Worm (Caenorhabditis elegans): ENCODE measurements around the gene C04B4.4.

DNA sequence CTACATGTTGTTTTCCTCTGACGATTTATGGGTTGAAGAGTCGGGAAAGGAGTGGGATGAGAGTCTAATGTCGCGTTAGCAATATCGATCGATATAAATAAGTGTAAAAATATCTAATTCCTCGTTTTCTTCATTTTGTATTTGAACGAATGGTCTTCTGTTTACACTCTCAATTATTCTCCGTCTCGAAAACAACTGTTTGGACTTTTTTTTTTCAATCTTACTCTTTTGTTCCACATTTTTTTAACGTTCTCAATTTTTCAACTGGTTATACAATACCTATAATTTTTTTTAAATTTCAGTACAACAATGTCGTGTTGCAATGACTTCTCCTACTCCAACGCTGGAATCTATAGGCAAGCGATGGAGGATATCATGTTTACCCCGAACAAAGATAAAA, 30.7 kb downstream of the C04B4.4 start, which contains the start of gene F17A2.13:
- no peak for TF ChIP-seq nhr-11 (tag; optimal IDR thresholded peaks at IDR 0.05)
- no peak for TF ChIP-seq nfya-1 (tag; optimal IDR thresholded peaks at IDR 0.05; ENCODE audit: insufficient read depth)
- no peak for TF ChIP-seq skn-1 (tag; optimal IDR thresholded peaks at IDR 0.05)
- no peak for TF ChIP-seq ceh-16 (tag; optimal IDR thresholded peaks at IDR 0.05)
- no peak for TF ChIP-seq nhr-25 (tag; optimal IDR thresholded peaks at IDR 0.05)
- TF ChIP-seq nhr-76 (tag; optimal IDR thresholded peaks at IDR 0.05), result no peak
- no peak for TF ChIP-seq fkh-2 (tag; optimal IDR thresholded peaks at IDR 0.05)
- TF ChIP-seq elt-2 (tag; optimal IDR thresholded peaks at IDR 0.05), result no peak
- TF ChIP-seq R02D3.7 (tag; optimal IDR thresholded peaks at IDR 0.05), result no peak
